Worm (Caenorhabditis elegans) whole organism, L2 larva: ENCODE data around the gene dmsr-12.

Experiments used
- ZK546.5 ChIP-seq: sonication (generic microtip); optimal IDR thresholded peaks from 2 replicates; lab custom pipeline; 2017; ENCODE audit warnings: missing biosample characterization, missing genetic modification characterization
- lin-11 ChIP-seq: fragments of 150-350 bp; sonication (generic microtip); optimal IDR thresholded peaks from 2 replicates; lab custom pipeline; 2014; ENCODE audit warnings: missing biosample characterization, missing genetic modification characterization, inconsistent platforms, mixed read lengths
- lin-39 ChIP-seq: fragments of 150-350 bp; optimal IDR thresholded peaks from 2 replicates; lab custom pipeline; 2014; ENCODE audit warnings: missing biosample characterization, missing genetic modification reagents, missing genetic modification characterization
- nhr-21 ChIP-seq: fragments of 150-350 bp; optimal IDR thresholded peaks from 2 replicates; lab custom pipeline; 2014; ENCODE audit warnings: missing biosample characterization, missing genetic modification characterization

ce11 chrV:6817184-6817583 is 10.9 kb upstream of the dmsr-12 start, which contains the start of gene dmsr-14:
- TF ChIP-seq nhr-21 (tag; lab: Kevin White, UChicago) (no peak), lin-39 (tag; lab: Kevin White, UChicago) (no peak), ZK546.5 (tag; lab: Kevin White, UChicago) (no peak), lin-11 (tag; lab: Kevin White, UChicago) (no peak)
